Fruit fly (Drosophila melanogaster) whole organism, prepupa: ENCODE results near the gene Phb1.

ENCODE experiments used
- Blimp-1 ChIP-seq: fragments of 200-800 bp; sonication (Bioruptor generic); optimal IDR thresholded peaks from 3 replicates; lab custom pipeline; 2017; ENCODE audit warnings: missing biosample characterization, missing genetic modification characterization, mild to moderate bottlenecking, moderate library complexity, missing genetic modification reagents
- CG10631 ChIP-seq: fragments of 200-800 bp; sonication (Bioruptor generic); optimal IDR thresholded peaks from 2 replicates; lab custom pipeline; 2016; ENCODE audit warnings: missing biosample characterization, missing genetic modification characterization
- CG10669 ChIP-seq: fragments of 200-800 bp; sonication (Bioruptor generic); optimal IDR thresholded peaks from 3 replicates; lab custom pipeline; 2018; ENCODE audit warnings: missing biosample characterization, mild to moderate bottlenecking, missing genetic modification characterization, moderate library complexity
- CG1621 ChIP-seq: fragments of 200-800 bp; sonication (Bioruptor generic); optimal IDR thresholded peaks from 3 replicates; lab custom pipeline; 2018; ENCODE audit warnings: missing biosample characterization, mild to moderate bottlenecking, missing genetic modification characterization
- CG16779 ChIP-seq: fragments of 200-800 bp; sonication (Bioruptor generic); optimal IDR thresholded peaks from 3 replicates; lab custom pipeline; 2017; ENCODE audit warnings: missing biosample characterization, mild to moderate bottlenecking, missing genetic modification characterization
- CG3032 ChIP-seq: fragments of 200-800 bp; optimal IDR thresholded peaks from 2 replicates; lab custom pipeline; 2019; ENCODE audit warnings: missing biosample characterization, mild to moderate bottlenecking, missing genetic modification characterization, moderate library complexity
- CG31627 ChIP-seq: fragments of 200-800 bp; sonication (Bioruptor generic); optimal IDR thresholded peaks from 3 replicates; lab custom pipeline; 2016; ENCODE audit warnings: missing biosample characterization, missing genetic modification characterization
- CG32006 ChIP-seq: fragments of 200-800 bp; sonication (Bioruptor generic); optimal IDR thresholded peaks from 3 replicates; lab custom pipeline; 2017; ENCODE audit warnings: missing biosample characterization, mild to moderate bottlenecking, missing genetic modification characterization
- CG3919 ChIP-seq: fragments of 200-800 bp; sonication (Bioruptor generic); optimal IDR thresholded peaks from 3 replicates; lab custom pipeline; 2016; ENCODE audit warnings: missing biosample characterization, missing genetic modification characterization
- CG4318 ChIP-seq: fragments of 200-800 bp; sonication (Bioruptor generic); optimal IDR thresholded peaks from 3 replicates; lab custom pipeline; 2017; ENCODE audit warnings: missing biosample characterization, mild to moderate bottlenecking, missing genetic modification characterization
- CG6163 ChIP-seq: fragments of 200-800 bp; sonication (Bioruptor generic); IDR thresholded peaks from 3 replicates; pipeline ENCODE4 v1.3.6; 2022; ENCODE audit warnings: missing biosample characterization, missing genetic modification characterization
- CG6276 ChIP-seq: fragments of 200-800 bp; sonication (Bioruptor generic); optimal IDR thresholded peaks from 2 replicates; lab custom pipeline; 2017; ENCODE audit warnings: missing biosample characterization, mild to moderate bottlenecking, missing genetic modification characterization
- CG6792 ChIP-seq: fragments of 200-800 bp; sonication (Bioruptor generic); optimal IDR thresholded peaks from 3 replicates; lab custom pipeline; 2016; ENCODE audit warnings: missing biosample characterization, missing genetic modification characterization
- CG6808 ChIP-seq: fragments of 200-800 bp; sonication (Bioruptor generic); optimal IDR thresholded peaks from 3 replicates; lab custom pipeline; 2017; ENCODE audit warnings: missing biosample characterization, missing genetic modification characterization, mild to moderate bottlenecking, moderate library complexity, missing genetic modification reagents
- CG6854 ChIP-seq: fragments of 200-800 bp; sonication (Bioruptor generic); optimal IDR thresholded peaks from 2 replicates; lab custom pipeline; 2017; ENCODE audit warnings: missing biosample characterization, mild to moderate bottlenecking, missing genetic modification characterization
- CG7368 ChIP-seq: fragments of 200-800 bp; sonication (Bioruptor generic); optimal IDR thresholded peaks from 3 replicates; lab custom pipeline; 2016; ENCODE audit warnings: missing biosample characterization, missing genetic modification characterization
- CG8119 ChIP-seq: fragments of 200-800 bp; sonication (Bioruptor generic); IDR thresholded peaks from 3 replicates; pipeline ENCODE4 v1.3.6; 2022; ENCODE audit warnings: missing biosample characterization, missing genetic modification characterization
- CG8319 ChIP-seq: fragments of 200-800 bp; sonication (Bioruptor generic); optimal IDR thresholded peaks from 3 replicates; lab custom pipeline; 2016; ENCODE audit warnings: missing biosample characterization, missing genetic modification characterization
- CG8632 ChIP-seq: fragments of 200-800 bp; sonication (Bioruptor generic); optimal IDR thresholded peaks from 3 replicates; lab custom pipeline; 2016; ENCODE audit warnings: missing biosample characterization, missing genetic modification characterization
- Eip78C ChIP-seq: fragments of 200-800 bp; sonication (Bioruptor generic); peaks from one replicate; lab custom pipeline; 2016; ENCODE audit warnings: missing biosample characterization, missing genetic modification characterization
- Eip93F ChIP-seq: fragments of 200-800 bp; sonication (Bioruptor generic); optimal IDR thresholded peaks from 2 replicates; lab custom pipeline; 2016; ENCODE audit warnings: missing biosample characterization, mild to moderate bottlenecking, missing genetic modification characterization
- Hr38 ChIP-seq: sonication (Bioruptor generic); optimal IDR thresholded peaks from 2 replicates; lab custom pipeline; 2016; ENCODE audit warnings: missing biosample characterization, missing genetic modification characterization
- Hr39 ChIP-seq: fragments of 200-800 bp; sonication (Bioruptor generic); optimal IDR thresholded peaks from 2 replicates; lab custom pipeline; 2016; ENCODE audit warnings: missing biosample characterization, missing genetic modification characterization
- Hr4 ChIP-seq: fragments of 200-800 bp; sonication (Bioruptor generic); optimal IDR thresholded peaks from 3 replicates; lab custom pipeline; 2016; ENCODE audit warnings: missing biosample characterization, missing genetic modification characterization
- Met ChIP-seq: fragments of 200-800 bp; sonication (Bioruptor generic); optimal IDR thresholded peaks from 3 replicates; lab custom pipeline; 2016; ENCODE audit warnings: missing biosample characterization, missing genetic modification characterization
- OdsH ChIP-seq: fragments of 200-800 bp; sonication (Bioruptor generic); optimal IDR thresholded peaks from 3 replicates; lab custom pipeline; 2016; ENCODE audit warnings: missing biosample characterization, missing genetic modification characterization
- Sox102F ChIP-seq: fragments of 200-800 bp; sonication (Bioruptor generic); optimal IDR thresholded peaks from 2 replicates; lab custom pipeline; 2016; ENCODE audit warnings: missing biosample characterization, mild to moderate bottlenecking, missing genetic modification characterization
- Sox14 ChIP-seq: fragments of 200-800 bp; sonication (Bioruptor generic); optimal IDR thresholded peaks from 3 replicates; lab custom pipeline; 2016; ENCODE audit warnings: missing biosample characterization, missing genetic modification characterization
- Sox15 ChIP-seq: fragments of 200-800 bp; sonication (Bioruptor generic); optimal IDR thresholded peaks from 3 replicates; lab custom pipeline; 2016; ENCODE audit warnings: missing biosample characterization, missing genetic modification characterization
- acj6 ChIP-seq: fragments of 200-800 bp; sonication (Bioruptor generic); optimal IDR thresholded peaks from 3 replicates; lab custom pipeline; 2016; ENCODE audit warnings: missing biosample characterization, missing genetic modification characterization
- cyc ChIP-seq: fragments of 200-800 bp; sonication (Bioruptor generic); optimal IDR thresholded peaks from 3 replicates; lab custom pipeline; 2016; ENCODE audit warnings: missing biosample characterization, missing genetic modification characterization
- dac ChIP-seq: fragments of 200-800 bp; sonication (Bioruptor generic); optimal IDR thresholded peaks from 2 replicates; lab custom pipeline; 2017; ENCODE audit warnings: missing biosample characterization, mild to moderate bottlenecking, missing genetic modification characterization
- eg ChIP-seq: fragments of 200-800 bp; sonication (Bioruptor generic); IDR thresholded peaks from 3 replicates; pipeline ENCODE4 v1.3.6; 2022; ENCODE audit warnings: missing biosample characterization, missing genetic modification characterization
- esn ChIP-seq: fragments of 200-800 bp; sonication (Bioruptor generic); optimal IDR thresholded peaks from 2 replicates; lab custom pipeline; 2016; ENCODE audit warnings: missing biosample characterization, mild to moderate bottlenecking, missing genetic modification characterization, moderate library complexity
- fd59A ChIP-seq: fragments of 200-800 bp; sonication (Bioruptor generic); optimal IDR thresholded peaks from 2 replicates; lab custom pipeline; 2017; ENCODE audit warnings: missing biosample characterization, mild to moderate bottlenecking, missing genetic modification characterization, missing genetic modification reagents
- fd85E ChIP-seq: fragments of 200-800 bp; sonication (Bioruptor generic); optimal IDR thresholded peaks from 3 replicates; lab custom pipeline; 2016; ENCODE audit warnings: missing biosample characterization, missing genetic modification characterization
- fkh ChIP-seq: fragments of 200-800 bp; sonication (Bioruptor generic); optimal IDR thresholded peaks from 3 replicates; lab custom pipeline; 2017; ENCODE audit warnings: missing biosample characterization, mild to moderate bottlenecking, missing genetic modification characterization, moderate library complexity
- lz ChIP-seq: fragments of 200-800 bp; sonication (Bioruptor generic); optimal IDR thresholded peaks from 3 replicates; lab custom pipeline; 2016; ENCODE audit warnings: missing biosample characterization, missing genetic modification characterization
- pdm3 ChIP-seq: fragments of 200-800 bp; sonication (Bioruptor generic); optimal IDR thresholded peaks from 3 replicates; lab custom pipeline; 2016; ENCODE audit warnings: missing biosample characterization, missing genetic modification characterization
- salr ChIP-seq, 2 experiments: fragments of 200-800 bp; sonication (Bioruptor generic); optimal IDR thresholded peaks; 3 replicates each; lab custom pipeline; 2016 to 2018; ENCODE audit warnings: missing biosample characterization in 2 of 2, missing genetic modification characterization in 2 of 2, mild to moderate bottlenecking in 1 of 2
- spab ChIP-seq: fragments of 200-800 bp; sonication (Bioruptor generic); optimal IDR thresholded peaks from 2 replicates; lab custom pipeline; 2017; ENCODE audit warnings: missing biosample characterization, mild to moderate bottlenecking, missing genetic modification characterization, missing genetic modification reagents
- ss ChIP-seq, 2 experiments: fragments of 200-800 bp; sonication (Bioruptor generic); optimal IDR thresholded peaks; 2 replicates in 1 of 2; 3 replicates in 1 of 2; lab custom pipeline; 2017 to 2018; ENCODE audit warnings: mild to moderate bottlenecking in 2 of 2, missing biosample characterization in 2 of 2, missing genetic modification characterization in 2 of 2, moderate library complexity in 1 of 2
- svp ChIP-seq: fragments of 200-800 bp; sonication (Bioruptor generic); peaks from one replicate; lab custom pipeline; 2016; ENCODE audit warnings: missing biosample characterization, missing genetic modification characterization
- topi ChIP-seq: fragments of 200-800 bp; sonication (Bioruptor generic); optimal IDR thresholded peaks from 3 replicates; lab custom pipeline; 2016; ENCODE audit warnings: missing biosample characterization, missing genetic modification characterization
- vri ChIP-seq: fragments of 200-800 bp; sonication (Bioruptor generic); optimal IDR thresholded peaks from 3 replicates; lab custom pipeline; 2016; ENCODE audit warnings: missing biosample characterization, mild to moderate bottlenecking, missing genetic modification characterization

Phb1 gene

DNA sequence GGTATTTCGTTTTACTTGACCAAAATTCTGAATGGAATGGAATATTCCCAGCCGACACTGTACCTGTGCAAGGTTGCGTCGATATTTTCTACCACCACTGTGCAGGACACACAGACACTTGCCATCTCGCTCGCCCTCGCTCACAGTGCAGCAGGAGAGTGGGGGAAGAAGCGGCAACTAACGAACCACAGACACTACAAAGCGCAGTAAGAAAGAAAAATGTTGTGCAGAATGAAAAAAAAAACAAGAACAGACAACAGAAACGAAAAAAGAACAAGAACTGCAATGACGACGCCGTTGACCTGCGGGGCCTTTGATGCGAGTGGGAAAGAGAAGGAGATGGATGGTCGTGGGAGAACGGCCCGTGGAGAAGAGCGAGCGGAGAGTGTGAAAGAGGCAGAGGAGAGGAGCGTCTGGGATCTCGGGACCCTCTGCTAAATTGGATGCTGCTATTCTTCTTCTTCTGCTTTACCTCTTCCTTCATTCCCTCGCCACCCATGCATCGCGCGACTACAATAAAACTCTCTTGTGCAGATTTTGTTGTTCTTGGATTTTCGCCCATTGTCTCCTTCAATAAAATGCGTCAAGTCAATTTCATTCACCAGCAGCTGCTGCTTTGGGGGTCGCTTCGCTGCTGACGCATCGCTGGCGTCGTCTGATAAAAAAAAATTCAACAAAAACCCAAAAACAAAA is 37.8 kb upstream of the Phb1 start (continued):
- peak; percentile 82 for TF ChIP-seq CG10669 (GFP tag; lab: Kevin White, UChicago)
- peak; percentile 35 for TF ChIP-seq Hr39 (GFP tag; lab: Kevin White, UChicago)
- no peak for TF ChIP-seq fkh (GFP tag; lab: Kevin White, UChicago)
- peak; percentile 93 for TF ChIP-seq CG1621 (tag; lab: Kevin White, UChicago)
- peak; percentile 55 for TF ChIP-seq CG32006
- peak; percentile 96 for TF ChIP-seq CG6808
- peak; percentile 57 for TF ChIP-seq vri (GFP tag; lab: Kevin White, UChicago)
- TF ChIP-seq CG6792: peak; percentile 49
- peak; percentile 83 to 84 for TF ChIP-seq salr (GFP tag; optimal IDR thresholded peaks at IDR 0.05; lab: Kevin White, UChicago)
- TF ChIP-seq Sox102F (GFP tag; lab: Kevin White, UChicago): peak; percentile 61
- TF ChIP-seq Hr38 (GFP tag; lab: Kevin White, UChicago): no peak
- peak; percentile 64 for TF ChIP-seq CG10631 (GFP tag; lab: Kevin White, UChicago)
- TF ChIP-seq CG3919: peak; percentile 51
- TF ChIP-seq CG6854: peak; percentile 92
- peak; percentile 71 for TF ChIP-seq CG8632 (GFP tag; lab: Kevin White, UChicago)
- no peak for TF ChIP-seq dac (GFP tag; lab: Kevin White, UChicago)
- TF ChIP-seq fd59A: peak; percentile 84
- TF ChIP-seq pdm3: peak; percentile 38
- TF ChIP-seq CG7368 (GFP tag; lab: Kevin White, UChicago): peak; percentile 44
- no peak for TF ChIP-seq Hr4
- TF ChIP-seq esn (GFP tag; lab: Kevin White, UChicago): peak; percentile 65
- peak; percentile 97 to 99 for TF ChIP-seq ss (GFP tag; optimal IDR thresholded peaks at IDR 0.05; lab: Kevin White, UChicago)
- TF ChIP-seq Eip93F (GFP tag; lab: Kevin White, UChicago): no peak
- TF ChIP-seq CG8319 (GFP tag; lab: Kevin White, UChicago): peak; percentile 35

DNA sequence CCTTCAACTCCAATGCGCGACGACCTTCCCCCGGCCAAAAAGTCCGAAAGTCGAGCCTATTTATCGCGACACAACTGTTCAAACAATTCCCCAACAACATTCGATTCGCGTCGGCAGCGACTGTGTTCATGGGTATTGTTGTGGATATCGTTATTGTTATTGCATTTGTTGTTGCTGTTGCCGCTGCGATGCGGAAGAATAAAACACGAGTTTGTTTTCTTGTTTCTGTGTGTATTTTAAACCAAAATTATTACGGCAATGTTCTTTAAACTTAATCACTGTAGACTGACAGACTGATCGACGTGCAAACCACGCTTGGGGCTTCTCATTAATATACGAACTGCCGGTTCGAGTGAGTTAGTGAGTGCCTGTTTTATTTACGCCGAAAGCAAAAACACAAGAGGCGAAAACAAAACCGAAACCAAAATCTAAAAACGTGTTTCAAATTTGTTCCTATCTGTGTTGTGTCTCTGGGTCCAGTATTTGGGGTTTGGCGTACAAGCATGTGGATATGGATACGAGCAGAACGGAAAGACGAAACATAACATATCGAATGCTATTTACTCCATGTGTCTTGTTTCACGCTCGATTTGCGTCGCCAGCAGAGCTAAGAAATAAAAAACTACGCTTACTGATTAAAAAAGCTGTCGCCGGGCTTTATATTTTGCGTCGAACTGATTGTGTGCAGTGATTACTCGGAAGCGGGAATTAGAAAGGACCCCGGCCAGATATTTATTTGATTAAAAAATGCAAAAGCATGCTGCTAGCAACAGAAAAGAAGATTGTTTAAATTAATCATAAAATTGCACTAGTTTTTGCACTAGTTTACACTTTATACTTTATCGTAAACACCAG is 36.1 kb upstream of the Phb1 start:
- TF ChIP-seq esn (GFP tag; lab: Kevin White, UChicago): peak; percentile 2
- TF ChIP-seq cyc (GFP tag; lab: Kevin White, UChicago): no peak
- no peak for TF ChIP-seq CG8632 (GFP tag; lab: Kevin White, UChicago)
- TF ChIP-seq acj6 (GFP tag; lab: Kevin White, UChicago): no peak
- no peak for TF ChIP-seq topi (GFP tag; lab: Kevin White, UChicago)
- TF ChIP-seq Eip78C: peak; percentile 33
- no peak for TF ChIP-seq CG4318 (GFP tag; lab: Kevin White, UChicago)
- no peak for TF ChIP-seq OdsH
- no peak for TF ChIP-seq CG8319 (GFP tag; lab: Kevin White, UChicago)
- TF ChIP-seq svp: no peak
- no peak for TF ChIP-seq CG6276 (GFP tag; lab: Kevin White, UChicago)
- TF ChIP-seq Blimp-1 (GFP tag; lab: Kevin White, UChicago): no peak
- no peak for TF ChIP-seq CG31627 (GFP tag; lab: Kevin White, UChicago)
- no peak for TF ChIP-seq Sox102F (GFP tag; lab: Kevin White, UChicago)
- peak; percentile 45 for TF ChIP-seq vri (GFP tag; lab: Kevin White, UChicago)
- no peak for TF ChIP-seq CG16779 (tag; lab: Kevin White, UChicago)
- no peak for TF ChIP-seq CG6163
- TF ChIP-seq Hr39 (GFP tag; lab: Kevin White, UChicago): peak; percentile 32
- 0 out of 3 replicates have a peak, but pooled peaks have one; percentile 5 for TF ChIP-seq eg (GFP tag; lab: Robert Waterston, UW)
- TF ChIP-seq CG6792: no peak
- peak in 1 of 2 experiments; percentile 25 for TF ChIP-seq salr (GFP tag; optimal IDR thresholded peaks at IDR 0.05; lab: Kevin White, UChicago)
- TF ChIP-seq lz (GFP tag; lab: Kevin White, UChicago): peak; percentile 23
- TF ChIP-seq CG8119 (GFP tag; lab: Robert Waterston, UW): no peak
- peak; percentile 35 for TF ChIP-seq CG32006
- TF ChIP-seq spab (GFP tag; lab: Kevin White, UChicago): no peak
- no peak for TF ChIP-seq Sox15
- TF ChIP-seq fd85E (GFP tag; lab: Kevin White, UChicago): no peak
- TF ChIP-seq CG3032 (tag; lab: Kevin White, UChicago): no peak
- TF ChIP-seq Hr38 (GFP tag; lab: Kevin White, UChicago): no peak
- TF ChIP-seq fkh (GFP tag; lab: Kevin White, UChicago): peak; percentile 25
- TF ChIP-seq Hr4: peak; percentile 16
- TF ChIP-seq fd59A: no peak
- no peak for TF ChIP-seq Met
- no peak for TF ChIP-seq Sox14 (GFP tag; lab: Kevin White, UChicago)
